Worm (Caenorhabditis elegans) whole organism, L3 larva: ENCODE measurements around the gene H01M10.1.

ENCODE experiments used
- daf-12 ChIP-seq: fragments of 150-350 bp; optimal IDR thresholded peaks from 2 replicates; lab custom pipeline; 2014; ENCODE audit warnings: missing biosample characterization, missing genetic modification reagents, missing genetic modification characterization
- elt-2 ChIP-seq: sonication (generic microtip); optimal IDR thresholded peaks from 2 replicates; lab custom pipeline; 2016; ENCODE audit warnings: missing genetic modification reagents, mild to moderate bottlenecking, missing genetic modification characterization, missing compliant biosample characterization
- elt-3 ChIP-seq, 3 experiments: fragments of 150-350 bp in 1 of 3; sonication (generic microtip) in 2 of 3; optimal IDR thresholded peaks; 2 replicates in 2 of 3; 4 replicates in 1 of 3; lab custom pipeline; 2014 to 2017; ENCODE audit warnings: missing biosample characterization in 3 of 3, missing genetic modification characterization in 3 of 3
- jun-1 ChIP-seq: fragments of 150-350 bp; optimal IDR thresholded peaks from 2 replicates; lab custom pipeline; 2014; ENCODE audit warnings: missing biosample characterization, missing genetic modification reagents, missing genetic modification characterization
- nhr-76 ChIP-seq: fragments of 150-350 bp; sonication (generic microtip); optimal IDR thresholded peaks from 5 replicates; lab custom pipeline; 2014; ENCODE audit warnings: missing biosample characterization, missing genetic modification characterization

DNA sequence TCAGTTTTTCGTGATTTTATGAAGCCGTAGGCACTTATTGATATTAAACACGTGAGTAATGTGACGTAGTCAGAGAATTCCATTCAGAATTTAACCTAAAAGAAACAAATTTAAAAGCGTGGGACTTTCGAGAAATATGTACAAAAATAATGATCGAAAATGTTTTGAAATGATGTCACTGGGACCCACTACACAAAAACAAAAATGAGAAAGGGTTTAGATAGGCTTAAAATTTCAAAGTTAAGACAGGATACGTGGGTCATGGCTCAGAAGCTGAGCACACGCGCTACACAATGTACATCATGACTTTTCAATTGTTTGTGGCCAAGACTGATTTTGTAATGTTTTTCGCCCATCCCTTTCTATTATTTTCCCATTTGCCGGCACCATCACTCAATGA is 31.5 kb downstream of the H01M10.1 start, which contains the start of gene smvt-1:
- TF ChIP-seq elt-3 (tag; optimal IDR thresholded peaks at IDR 0.05; lab: Kevin White, UChicago) (no peak), nhr-76 (tag; lab: Kevin White, UChicago) (no peak), jun-1 (no peak), elt-2 (tag; lab: Kevin White, UChicago) (no peak), daf-12 (no peak)
